Worm (Caenorhabditis elegans) whole organism, mixed stage, embryonic: ENCODE data around the gene C01G10.15.
A peak's percentile ranks its signal among the peaks of the same experiment; 100 is the strongest.

Experiments used
- blmp-1 ChIP-seq: fragments of 150-350 bp; optimal IDR thresholded peaks from 2 replicates; lab custom pipeline; 2014; ENCODE audit warnings: missing biosample characterization, missing genetic modification characterization
- ceh-39 ChIP-seq: fragments of 150-350 bp; optimal IDR thresholded peaks from 2 replicates; lab custom pipeline; 2014; ENCODE audit warnings: missing biosample characterization, missing genetic modification characterization
- ceh-43 ChIP-seq: fragments of 200-800 bp; sonication (Bioruptor generic); optimal IDR thresholded peaks from 2 replicates; lab custom pipeline; 2018; ENCODE audit warnings: mild to moderate bottlenecking, missing genetic modification characterization, moderate library complexity, missing compliant biosample characterization
- ceh-83 ChIP-seq: fragments of 200-800 bp; sonication (Bioruptor generic); optimal IDR thresholded peaks from 2 replicates; lab custom pipeline; 2018; ENCODE audit warnings: mild to moderate bottlenecking, missing genetic modification characterization, missing compliant biosample characterization
- ces-1 ChIP-seq: fragments of 150-350 bp; optimal IDR thresholded peaks from 2 replicates; lab custom pipeline; 2014; ENCODE audit warnings: missing biosample characterization, missing genetic modification reagents, missing genetic modification characterization
- cnd-1 ChIP-seq: fragments of 200-800 bp; sonication (Bioruptor generic); optimal IDR thresholded peaks from 2 replicates; lab custom pipeline; 2018; ENCODE audit warnings: mild to moderate bottlenecking, missing genetic modification characterization, missing compliant biosample characterization
- drap-1 ChIP-seq: fragments of 200-800 bp; sonication (Bioruptor generic); optimal IDR thresholded peaks from 3 replicates; lab custom pipeline; 2018; ENCODE audit warnings: mild to moderate bottlenecking, missing genetic modification characterization, missing compliant biosample characterization
- elt-1 ChIP-seq: sonication (generic microtip); optimal IDR thresholded peaks from 2 replicates; lab custom pipeline; 2017; ENCODE audit warnings: missing genetic modification characterization, mild to moderate bottlenecking, missing compliant biosample characterization, antibody characterized with exemption, moderate library complexity, borderline replicate concordance; ENCODE audit not compliant: insufficient read depth
- elt-3 ChIP-seq: fragments of 150-350 bp; optimal IDR thresholded peaks from 2 replicates; lab custom pipeline; 2014; ENCODE audit warnings: missing biosample characterization, missing genetic modification characterization
- flh-1 ChIP-seq: fragments of 200-800 bp; sonication (Bioruptor generic); optimal IDR thresholded peaks from 2 replicates; lab custom pipeline; 2018; ENCODE audit warnings: mild to moderate bottlenecking, missing genetic modification characterization, moderate library complexity, missing compliant biosample characterization
- hlh-1 ChIP-seq: fragments of 150-350 bp; optimal IDR thresholded peaks from 2 replicates; lab custom pipeline; 2014; ENCODE audit warnings: missing biosample characterization, missing genetic modification reagents, missing genetic modification characterization
- lin-13 ChIP-seq: fragments of 150-350 bp; optimal IDR thresholded peaks from 2 replicates; lab custom pipeline; 2014; ENCODE audit warnings: missing biosample characterization, missing genetic modification characterization
- lin-32 ChIP-seq: fragments of 200-800 bp; sonication (Bioruptor generic); optimal IDR thresholded peaks from 2 replicates; lab custom pipeline; 2018; ENCODE audit warnings: mild to moderate bottlenecking, missing genetic modification characterization, missing compliant biosample characterization
- lsy-2 ChIP-seq: fragments of 150-350 bp; optimal IDR thresholded peaks from 2 replicates; lab custom pipeline; 2014; ENCODE audit warnings: missing biosample characterization, missing genetic modification characterization
- mep-1 ChIP-seq: fragments of 150-350 bp; optimal IDR thresholded peaks from 2 replicates; lab custom pipeline; 2017; ENCODE audit warnings: missing biosample characterization, missing genetic modification reagents, missing genetic modification characterization, inconsistent platforms
- mls-2 ChIP-seq: sonication (generic microtip); optimal IDR thresholded peaks from 2 replicates; lab custom pipeline; 2016; ENCODE audit warnings: mild to moderate bottlenecking, missing genetic modification characterization, moderate library complexity, missing compliant biosample characterization
- nhr-12 ChIP-seq: fragments of 150-350 bp; optimal IDR thresholded peaks from 2 replicates; lab custom pipeline; 2014; ENCODE audit warnings: missing biosample characterization, missing genetic modification characterization
- nhr-2 ChIP-seq: fragments of 150-350 bp; optimal IDR thresholded peaks from 2 replicates; lab custom pipeline; 2014; ENCODE audit warnings: missing biosample characterization, missing genetic modification characterization
- nhr-237 ChIP-seq: fragments of 150-350 bp; optimal IDR thresholded peaks from 2 replicates; lab custom pipeline; 2014; ENCODE audit warnings: missing biosample characterization, missing genetic modification characterization
- nhr-28 ChIP-seq: fragments of 150-350 bp; optimal IDR thresholded peaks from 2 replicates; lab custom pipeline; 2014; ENCODE audit warnings: missing biosample characterization, missing genetic modification characterization
- nhr-76 ChIP-seq: sonication (generic microtip); optimal IDR thresholded peaks from 2 replicates; lab custom pipeline; 2017; ENCODE audit warnings: missing biosample characterization, missing genetic modification characterization
- pha-4 ChIP-seq: fragments of 150-350 bp; optimal IDR thresholded peaks from 2 replicates; lab custom pipeline; 2018; ENCODE audit warnings: missing biosample characterization, missing genetic modification reagents, missing genetic modification characterization
- sem-2 ChIP-seq: fragments of 200-800 bp; sonication (Bioruptor generic); optimal IDR thresholded peaks from 2 replicates; lab custom pipeline; 2018; ENCODE audit warnings: mild to moderate bottlenecking, missing genetic modification characterization, missing compliant biosample characterization
- snpc-4 ChIP-seq: fragments of 150-350 bp; optimal IDR thresholded peaks from 2 replicates; lab custom pipeline; 2014; ENCODE audit warnings: missing biosample characterization, missing genetic modification characterization
- sptf-1 ChIP-seq: sonication (generic microtip); optimal IDR thresholded peaks from 2 replicates; lab custom pipeline; 2017; ENCODE audit warnings: mild to moderate bottlenecking, missing genetic modification characterization, moderate library complexity, missing compliant biosample characterization
- tbx-8 ChIP-seq: fragments of 200-800 bp; sonication (Bioruptor generic); optimal IDR thresholded peaks from 2 replicates; lab custom pipeline; 2018; ENCODE audit warnings: mild to moderate bottlenecking, missing genetic modification characterization, moderate library complexity, missing compliant biosample characterization
- unc-62 ChIP-seq: fragments of 150-350 bp; optimal IDR thresholded peaks from 2 replicates; lab custom pipeline; 2014; ENCODE audit warnings: missing biosample characterization, missing genetic modification reagents, missing genetic modification characterization
- zip-8 ChIP-seq: fragments of 150-350 bp; optimal IDR thresholded peaks from 2 replicates; lab custom pipeline; 2014; ENCODE audit warnings: missing biosample characterization, missing genetic modification characterization
- ztf-11 ChIP-seq: fragments of 150-350 bp; optimal IDR thresholded peaks from 2 replicates; lab custom pipeline; 2014; ENCODE audit warnings: missing biosample characterization, missing genetic modification characterization

The C01G10.15 gene

ce11 chrV:15067165-15067564, 19.9 kb downstream of the C01G10.15 start, which contains the start of gene C25D7.10:
TSS of gene C25D7.10 (plus strand) at chrV:15067465.
- TF ChIP-seq mls-2 (tag; lab: Kevin White, UChicago) (no peak), lin-32 (GFP tag; lab: Kevin White, UChicago) (no peak), nhr-237 (no peak), flh-1 (GFP tag; lab: Kevin White, UChicago) (no peak), pha-4 (tag; lab: Kevin White, UChicago) (no peak), elt-1 (no peak), zip-8 (no peak), mep-1 (tag; lab: Kevin White, UChicago) (no peak), unc-62 (GFP tag; lab: Kevin White, UChicago) (no peak)
- TF ChIP-seq, all 35 proteins: peak for 0

DNA sequence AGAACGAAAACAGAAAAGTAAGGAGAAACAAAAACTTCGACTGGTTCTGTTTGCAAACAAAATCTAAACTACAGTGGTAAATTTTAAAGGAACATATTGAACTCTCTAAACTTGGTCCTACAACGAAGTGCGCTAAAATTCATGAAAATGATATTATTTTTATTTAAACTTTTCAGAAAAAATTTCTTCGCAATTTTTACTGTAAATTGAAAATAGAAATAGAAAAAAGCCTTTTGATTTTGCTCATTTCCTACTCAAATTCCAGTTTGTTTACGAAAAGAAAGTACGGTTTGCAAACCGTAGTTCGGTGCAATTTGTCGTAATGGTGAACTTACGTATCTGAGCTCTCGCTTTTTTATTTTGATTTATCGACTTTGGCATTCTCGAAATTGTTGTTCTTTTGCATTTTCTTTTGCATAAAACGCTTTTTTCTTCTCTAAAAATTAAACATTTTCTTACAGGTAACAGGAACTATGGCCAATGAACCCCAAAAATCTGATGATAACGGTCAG, 21.2 kb downstream of the C01G10.15 start, which contains the start of gene otub-1:
Gene otub-1 (plus strand): TSS at position 462 of the 512 bp plus-strand sequence.
- TF ChIP-seq nhr-237 = no peak
- TF ChIP-seq elt-3 = no peak
- no peak for TF ChIP-seq zip-8
- TF ChIP-seq sptf-1 = no peak
- no peak for TF ChIP-seq lin-13 (tag; lab: Kevin White, UChicago)
- TF ChIP-seq snpc-4 (tag; lab: Kevin White, UChicago) = no peak
- no peak for TF ChIP-seq unc-62 (GFP tag; lab: Kevin White, UChicago)
- TF ChIP-seq tbx-8 (GFP tag; lab: Kevin White, UChicago) = no peak
- no peak for TF ChIP-seq blmp-1 (tag; lab: Kevin White, UChicago)

DNA sequence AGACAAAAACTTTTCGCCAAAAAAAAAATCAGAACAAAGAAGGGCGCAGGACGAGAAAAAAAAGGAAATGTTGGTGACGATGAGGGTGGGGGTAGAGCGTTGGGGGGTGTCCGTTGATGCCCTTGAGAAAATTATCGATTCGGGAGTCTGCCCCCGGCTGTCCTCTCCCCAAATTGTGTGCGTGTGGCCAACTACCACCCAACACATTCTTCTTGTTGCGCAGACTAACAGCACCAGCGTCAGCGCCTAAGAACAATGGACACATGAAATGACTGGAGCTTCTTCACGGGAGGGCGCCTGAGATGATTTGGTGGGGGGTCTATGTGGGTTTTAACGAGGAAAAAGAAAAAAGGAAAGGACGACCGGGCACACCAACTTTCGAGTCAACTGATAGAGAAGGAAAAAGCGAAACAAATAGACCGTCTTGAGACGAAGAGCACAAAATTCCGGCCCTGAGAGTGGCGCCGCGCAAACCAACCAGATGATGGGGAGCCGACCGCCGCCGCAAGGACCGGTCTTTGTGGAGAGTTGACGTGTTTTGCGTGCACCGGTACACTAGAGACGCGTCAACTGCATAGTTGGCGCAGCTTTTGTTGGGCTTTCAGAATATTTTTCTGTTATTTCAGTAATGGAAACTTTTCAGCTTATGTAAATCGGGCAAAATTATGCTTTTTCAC, 21.9 kb downstream of the C01G10.15 start, which contains the start of gene C25D7.9:
Gene C25D7.9 (plus strand): TSS at position 68 of the 677 bp plus-strand sequence.
- peak; percentile 24 for TF ChIP-seq sptf-1
- TF ChIP-seq nhr-237 = no peak
- peak; percentile 51 for TF ChIP-seq mls-2 (tag; lab: Kevin White, UChicago)
- peak; percentile 20 for TF ChIP-seq ceh-39 (tag; lab: Kevin White, UChicago)
- peak; percentile 55 for TF ChIP-seq drap-1 (GFP tag; lab: Kevin White, UChicago)
- TF ChIP-seq ceh-83 = no peak
- TF ChIP-seq ztf-11 = no peak
- peak; percentile 13 for TF ChIP-seq mep-1 (tag; lab: Kevin White, UChicago)
- TF ChIP-seq unc-62 (GFP tag; lab: Kevin White, UChicago) = no peak
- peak; percentile 77 for TF ChIP-seq nhr-2 (tag; lab: Kevin White, UChicago)
- TF ChIP-seq ces-1 (GFP tag; lab: Kevin White, UChicago) = peak; percentile 8
- TF ChIP-seq, all 35 proteins: peak for 7

DNA sequence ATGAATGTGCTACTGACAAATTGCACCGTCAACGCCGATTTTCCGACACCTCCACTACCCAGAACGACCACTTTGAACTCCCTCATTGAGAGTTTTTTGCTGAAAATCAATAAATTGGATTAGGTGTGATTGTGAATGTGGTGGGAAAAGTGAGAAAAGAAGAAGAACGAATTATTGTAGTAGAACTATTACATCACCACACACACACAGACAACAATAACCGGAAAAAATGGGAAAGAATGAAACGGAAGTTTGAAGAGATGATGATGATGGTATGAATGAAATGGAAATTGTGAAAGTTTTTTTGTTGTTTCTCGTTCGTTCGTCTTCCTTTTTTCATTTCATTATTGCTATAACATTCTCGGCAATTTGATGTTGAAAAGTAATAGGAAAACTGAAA, 23.1 kb downstream of the C01G10.15 start, which contains the start of gene rap-2:
Gene rap-2 (minus strand): TSS at position 101 of the 400 bp plus-strand sequence.
- TF ChIP-seq nhr-76 (tag; lab: Kevin White, UChicago) (no peak), sem-2 (no peak), hlh-1 (tag; lab: Kevin White, UChicago) (no peak), lin-13 (tag; lab: Kevin White, UChicago) (no peak), ceh-83 (no peak), mls-2 (tag; lab: Kevin White, UChicago) (no peak), unc-62 (GFP tag; lab: Kevin White, UChicago) (no peak), ztf-11 (no peak), nhr-28 (no peak), snpc-4 (tag; lab: Kevin White, UChicago) (no peak), blmp-1 (tag; lab: Kevin White, UChicago) (no peak), zip-8 (no peak), sptf-1 (no peak), nhr-12 (tag; lab: Kevin White, UChicago) (no peak), ceh-43 (GFP tag; lab: Kevin White, UChicago) (no peak), drap-1 (GFP tag; lab: Kevin White, UChicago) (no peak)
- TF ChIP-seq, all 35 proteins: peak for 0

DNA sequence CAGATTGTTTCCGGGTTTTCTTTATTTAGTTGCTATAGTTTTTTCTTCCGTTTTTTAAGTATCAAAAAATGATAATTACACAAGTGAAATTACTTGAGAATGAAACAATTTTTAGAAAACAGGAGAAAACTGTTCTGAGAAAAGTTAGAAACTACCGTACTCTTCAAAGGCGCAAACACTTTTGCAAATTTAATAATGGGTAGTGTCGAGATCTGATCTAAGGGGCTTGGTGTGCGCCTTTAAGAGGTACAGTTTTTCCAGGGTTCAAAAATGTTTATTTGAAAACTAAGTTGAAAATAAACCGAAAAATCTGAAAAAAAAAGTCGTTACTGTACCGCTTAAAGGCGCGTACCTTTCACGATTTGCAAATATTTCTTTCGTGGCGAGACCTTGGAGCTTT, 26.5 kb downstream of the C01G10.15 start:
- TF ChIP-seq nhr-2 (tag; lab: Kevin White, UChicago) = no peak
- no peak for TF ChIP-seq sem-2
- TF ChIP-seq sptf-1 = no peak
- TF ChIP-seq hlh-1 (tag; lab: Kevin White, UChicago) = no peak
- TF ChIP-seq zip-8 = no peak
- no peak for TF ChIP-seq elt-1
- TF ChIP-seq nhr-12 (tag; lab: Kevin White, UChicago) = no peak
- TF ChIP-seq mep-1 (tag; lab: Kevin White, UChicago) = no peak
- no peak for TF ChIP-seq tbx-8 (GFP tag; lab: Kevin White, UChicago)
- TF ChIP-seq lin-13 (tag; lab: Kevin White, UChicago) = no peak
- TF ChIP-seq ces-1 (GFP tag; lab: Kevin White, UChicago) = no peak
- no peak for TF ChIP-seq nhr-237
- TF ChIP-seq cnd-1 (tag; lab: Kevin White, UChicago) = no peak
- no peak for TF ChIP-seq ceh-83
- no peak for TF ChIP-seq blmp-1 (tag; lab: Kevin White, UChicago)
- no peak for TF ChIP-seq lsy-2 (tag; lab: Kevin White, UChicago)
- no peak for TF ChIP-seq pha-4 (tag; lab: Kevin White, UChicago)
- no peak for TF ChIP-seq unc-62 (GFP tag; lab: Kevin White, UChicago)
- TF ChIP-seq snpc-4 (tag; lab: Kevin White, UChicago) = no peak
- no peak for TF ChIP-seq nhr-76 (tag; lab: Kevin White, UChicago)
